Worm (Caenorhabditis elegans) whole organism, late embryonic: ENCODE results near the gene capa-1.

Experiments used
- C08G9.2 ChIP-seq: sonication (generic microtip); optimal IDR thresholded peaks from 2 replicates; lab custom pipeline; 2016; ENCODE audit warnings: mild to moderate bottlenecking, missing genetic modification characterization, moderate library complexity, missing compliant biosample characterization
- K02D7.2 ChIP-seq: sonication (generic microtip); optimal IDR thresholded peaks from 2 replicates; lab custom pipeline; 2017; ENCODE audit warnings: mild to moderate bottlenecking, missing genetic modification characterization, missing compliant biosample characterization
- T23F11.4 ChIP-seq: fragments of 200-800 bp; sonication (Bioruptor generic); optimal IDR thresholded peaks from 2 replicates; lab custom pipeline; 2018; ENCODE audit warnings: mild to moderate bottlenecking, missing genetic modification characterization, missing compliant biosample characterization
- ama-1 ChIP-seq: fragments of 150-350 bp; optimal IDR thresholded peaks from 2 replicates; lab custom pipeline; 2014
- ceh-14 ChIP-seq: sonication (generic microtip); optimal IDR thresholded peaks from 2 replicates; lab custom pipeline; 2016; ENCODE audit warnings: missing genotype, missing genetic modification characterization, missing compliant biosample characterization
- ceh-19 ChIP-seq: fragments of 200-800 bp; sonication (Bioruptor generic); optimal IDR thresholded peaks from 2 replicates; lab custom pipeline; 2018; ENCODE audit warnings: mild to moderate bottlenecking, missing genetic modification characterization, missing compliant biosample characterization
- ceh-24 ChIP-seq: sonication (generic microtip); optimal IDR thresholded peaks from 2 replicates; lab custom pipeline; 2016; ENCODE audit warnings: mild to moderate bottlenecking, missing genetic modification characterization, missing compliant biosample characterization
- ceh-31 ChIP-seq: sonication (generic microtip); optimal IDR thresholded peaks from 2 replicates; lab custom pipeline; 2016; ENCODE audit warnings: missing genetic modification characterization, missing compliant biosample characterization
- ceh-34 ChIP-seq: sonication (generic microtip); optimal IDR thresholded peaks from 2 replicates; lab custom pipeline; 2016; ENCODE audit warnings: mild to moderate bottlenecking, missing genetic modification characterization, missing compliant biosample characterization
- ceh-48 ChIP-seq: sonication (generic microtip); optimal IDR thresholded peaks from 2 replicates; lab custom pipeline; 2016; ENCODE audit warnings: missing genetic modification characterization, inconsistent platforms, missing compliant biosample characterization
- ceh-6 ChIP-seq: fragments of 200-800 bp; sonication (Bioruptor generic); optimal IDR thresholded peaks from 2 replicates; lab custom pipeline; 2018; ENCODE audit warnings: mild to moderate bottlenecking, missing genetic modification characterization, missing compliant biosample characterization
- ceh-9 ChIP-seq: sonication (generic microtip); optimal IDR thresholded peaks from 2 replicates; lab custom pipeline; 2016; ENCODE audit warnings: mild to moderate bottlenecking, missing genetic modification characterization, inconsistent platforms, missing compliant biosample characterization
- eyg-1 ChIP-seq: sonication (generic microtip); optimal IDR thresholded peaks from 2 replicates; lab custom pipeline; 2016; ENCODE audit warnings: missing genotype, missing genetic modification characterization, missing compliant biosample characterization
- fkh-10 ChIP-seq: fragments of 150-350 bp; optimal IDR thresholded peaks from 2 replicates; lab custom pipeline; 2014; ENCODE audit warnings: missing biosample characterization, missing genetic modification reagents, missing genetic modification characterization
- gmeb-2 ChIP-seq: sonication (generic microtip); optimal IDR thresholded peaks from 2 replicates; lab custom pipeline; 2016; ENCODE audit warnings: missing genetic modification characterization, inconsistent platforms, missing compliant biosample characterization
- hlh-13 ChIP-seq: fragments of 200-800 bp; sonication (Bioruptor generic); optimal IDR thresholded peaks from 2 replicates; lab custom pipeline; 2018; ENCODE audit warnings: mild to moderate bottlenecking, missing genetic modification characterization, missing compliant biosample characterization
- hlh-15 ChIP-seq: sonication (generic microtip); optimal IDR thresholded peaks from 2 replicates; lab custom pipeline; 2016; ENCODE audit warnings: missing genetic modification characterization, missing compliant biosample characterization
- hlh-6 ChIP-seq: sonication (generic microtip); optimal IDR thresholded peaks from 2 replicates; lab custom pipeline; 2016; ENCODE audit warnings: missing genotype, missing genetic modification characterization, missing compliant biosample characterization
- hlh-8 ChIP-seq: sonication (generic microtip); optimal IDR thresholded peaks from 2 replicates; lab custom pipeline; 2016; ENCODE audit warnings: missing genotype, missing genetic modification characterization, missing compliant biosample characterization
- madf-2 ChIP-seq: sonication (generic microtip); optimal IDR thresholded peaks from 2 replicates; lab custom pipeline; 2017; ENCODE audit warnings: missing genetic modification characterization, missing compliant biosample characterization
- mec-3 ChIP-seq: sonication (generic microtip); optimal IDR thresholded peaks from 2 replicates; lab custom pipeline; 2016; ENCODE audit warnings: borderline replicate concordance, missing genetic modification characterization, missing compliant biosample characterization
- nhr-11 ChIP-seq: fragments of 150-350 bp; optimal IDR thresholded peaks from 2 replicates; lab custom pipeline; 2014; ENCODE audit warnings: missing biosample characterization, missing genetic modification characterization
- pag-3 ChIP-seq: sonication (generic microtip); optimal IDR thresholded peaks from 2 replicates; lab custom pipeline; 2016; ENCODE audit warnings: missing compliant biosample characterization, missing genetic modification characterization, borderline replicate concordance
- pax-1 ChIP-seq: fragments of 150-350 bp; optimal IDR thresholded peaks from 2 replicates; lab custom pipeline; 2014; ENCODE audit warnings: missing biosample characterization, missing genetic modification characterization
- pha-4 ChIP-seq: fragments of 150-350 bp; optimal IDR thresholded peaks from 2 replicates; lab custom pipeline; 2018; ENCODE audit warnings: missing biosample characterization, missing genetic modification reagents, missing genetic modification characterization
- pros-1 ChIP-seq: fragments of 150-350 bp; optimal IDR thresholded peaks from 2 replicates; lab custom pipeline; 2014; ENCODE audit warnings: missing biosample characterization, missing genetic modification reagents, missing genetic modification characterization
- ref-2 ChIP-seq: sonication (generic microtip); optimal IDR thresholded peaks from 2 replicates; lab custom pipeline; 2016; ENCODE audit warnings: missing genetic modification characterization, missing compliant biosample characterization
- sox-2 ChIP-seq: fragments of 200-800 bp; sonication (Bioruptor generic); IDR thresholded peaks from 2 replicates; pipeline ENCODE4 v1.3.6; 2022; ENCODE audit warnings: missing genetic modification reagents, missing genetic modification characterization, missing compliant biosample characterization
- syd-9 ChIP-seq: sonication (generic microtip); optimal IDR thresholded peaks from 2 replicates; lab custom pipeline; 2016; ENCODE audit warnings: mild to moderate bottlenecking, missing genetic modification characterization, moderate library complexity, missing compliant biosample characterization
- tbx-7 ChIP-seq: sonication (generic microtip); optimal IDR thresholded peaks from 2 replicates; lab custom pipeline; 2016; ENCODE audit warnings: missing genotype, missing genetic modification characterization, missing compliant biosample characterization
- unc-3 ChIP-seq, 2 experiments: fragments of 200-800 bp in 1 of 2; sonication (Bioruptor generic) in 1 of 2; sonication (generic microtip) in 1 of 2; conservative IDR thresholded peaks in 1 of 2; optimal IDR thresholded peaks in 1 of 2; 2 replicates each; pipeline versions ENCODE4 v1.3.6 to Lab custom; 2016 to 2022; ENCODE audit warnings: missing compliant biosample characterization in 2 of 2, missing genetic modification characterization in 2 of 2, missing genetic modification reagents in 1 of 2
- unc-42 ChIP-seq: sonication (generic microtip); optimal IDR thresholded peaks from 2 replicates; lab custom pipeline; 2016; ENCODE audit warnings: missing genotype, missing genetic modification characterization, missing compliant biosample characterization

capa-1 gene

DNA sequence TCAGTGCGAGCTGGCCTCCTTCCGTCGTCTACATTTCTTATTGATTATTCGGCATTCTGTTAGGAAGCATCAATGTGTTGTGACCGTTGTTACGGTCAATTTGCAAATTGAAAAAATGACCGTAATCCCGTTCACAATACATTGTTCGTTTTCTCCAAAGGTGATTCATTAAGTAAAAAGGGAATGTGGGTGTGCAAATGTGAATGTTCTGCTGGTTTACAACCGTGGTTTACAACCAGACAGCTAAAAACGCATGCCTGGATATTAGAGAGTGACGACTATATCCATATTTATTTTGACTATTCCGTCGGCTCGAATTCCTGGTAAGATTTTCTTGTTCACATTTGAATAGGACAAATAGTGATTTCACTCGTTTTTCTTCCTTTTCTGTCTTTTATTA lies at the start of gene capa-1:
Gene capa-1, plus strand, starts transcription at position 301 of the 400 bp plus-strand sequence.
- TF ChIP-seq ceh-19 (GFP tag; lab: Kevin White, UChicago) (no peak), eyg-1 (no peak)

DNA sequence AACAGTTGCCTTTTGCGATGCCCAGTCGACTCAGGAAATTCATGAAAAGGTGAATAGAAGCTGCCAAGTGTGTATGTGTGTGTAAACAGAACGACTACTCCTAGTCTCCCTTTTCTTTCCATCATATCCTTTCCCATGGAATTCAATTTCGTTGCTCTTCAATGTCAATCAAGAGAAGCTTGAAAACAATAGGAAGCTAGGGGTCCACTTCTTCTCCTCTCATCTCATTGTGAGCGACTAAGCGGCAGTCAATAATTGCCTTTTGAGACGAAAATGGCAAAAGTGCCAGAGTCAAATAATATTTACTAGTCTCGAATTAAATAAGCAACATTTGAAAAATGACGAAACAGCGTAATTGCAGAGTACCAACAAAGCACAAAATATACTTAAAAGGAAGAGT lies 49.6 kb upstream of the capa-1 start:
- TF ChIP-seq ceh-31 (tag; lab: Kevin White, UChicago), result peak; percentile 14
- no peak for TF ChIP-seq hlh-13 (GFP tag; lab: Kevin White, UChicago)
- no peak for TF ChIP-seq ceh-34
- TF ChIP-seq pag-3, result no peak
- TF ChIP-seq unc-42 (tag; lab: Kevin White, UChicago), result peak; percentile 81
- TF ChIP-seq ceh-14 (tag; lab: Kevin White, UChicago), result no peak
- no peak for TF ChIP-seq pax-1 (tag; lab: Kevin White, UChicago)
- no peak for TF ChIP-seq syd-9 (tag; lab: Kevin White, UChicago)
- TF ChIP-seq ceh-9 (tag; lab: Kevin White, UChicago), result no peak

DNA sequence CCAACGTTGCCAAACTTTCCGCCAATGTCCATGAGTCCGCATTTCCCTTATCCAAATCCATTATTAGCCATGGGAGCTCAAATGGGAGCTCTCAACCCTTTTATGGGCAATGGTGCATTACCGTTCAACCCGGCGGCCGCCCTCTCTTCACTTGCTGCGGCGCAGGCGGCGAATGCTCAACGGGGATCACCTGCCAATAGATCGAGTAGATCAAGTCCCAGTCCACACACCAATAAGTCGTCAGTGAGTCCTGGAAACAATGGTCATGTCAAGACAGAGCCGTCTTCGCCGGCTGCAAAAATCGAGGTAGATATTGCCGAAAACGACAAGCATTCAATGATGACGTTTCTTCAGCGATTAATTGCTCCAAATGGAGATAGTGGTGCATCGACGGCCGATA lies 47.0 kb upstream of the capa-1 start:
- TF ChIP-seq ceh-24 (no peak), hlh-6 (no peak), mec-3 (tag; lab: Kevin White, UChicago) (no peak), pha-4 (no peak), sox-2 (no peak), eyg-1 (no peak), ceh-6 (GFP tag; lab: Kevin White, UChicago) (no peak), ama-1 (lab: Kevin White, UChicago) (no peak), madf-2 (tag; lab: Kevin White, UChicago) (no peak)

DNA sequence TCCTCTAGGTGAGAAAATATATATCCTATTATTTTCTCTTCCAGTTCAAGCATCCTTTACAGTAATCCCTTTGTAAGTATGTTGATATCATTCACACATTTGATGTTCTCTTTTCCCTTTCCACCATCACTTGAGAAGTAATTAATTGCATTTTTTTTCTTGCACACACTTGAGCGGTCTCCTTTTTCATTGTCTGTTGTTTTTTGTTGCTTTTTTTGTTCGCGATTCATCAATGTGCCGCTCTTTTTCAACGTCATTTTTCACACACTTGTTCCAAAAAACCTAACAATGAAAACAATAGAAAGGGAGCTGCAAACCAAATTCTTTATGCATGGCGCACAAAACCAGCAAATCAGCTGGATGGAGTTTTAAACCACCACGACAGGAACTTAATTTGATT lies 43.6 kb upstream of the capa-1 start, which contains the start of gene F49E10.4:
Gene F49E10.4, plus strand, starts transcription at position 301 of the 400 bp plus-strand sequence.
- TF ChIP-seq tbx-7, result no peak
- TF ChIP-seq, all 69 proteins: peak for 0

DNA sequence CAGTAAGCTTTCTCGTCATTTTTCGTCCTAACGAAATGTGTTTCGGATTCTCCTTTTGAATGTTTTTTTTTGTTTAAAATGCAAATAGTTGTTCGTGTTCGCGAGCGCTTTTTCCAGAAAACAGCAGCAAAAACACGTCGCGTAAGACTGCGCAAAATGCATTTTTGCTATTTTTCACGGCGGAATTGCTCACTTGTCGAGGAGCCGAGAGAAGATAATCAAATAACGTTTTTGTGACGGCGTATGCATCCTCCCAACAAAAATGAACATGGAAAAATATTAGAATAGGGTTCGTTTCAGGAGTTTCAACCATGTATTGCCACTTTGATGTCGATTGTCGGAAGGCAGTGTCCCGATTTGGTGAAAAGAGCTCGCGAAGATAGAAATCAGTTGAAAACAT lies 42.2 kb upstream of the capa-1 start:
- TF ChIP-seq ceh-24 (no peak), unc-42 (tag; lab: Kevin White, UChicago) (peak; percentile 4), hlh-6 (no peak), tbx-7 (no peak), pag-3 (no peak), fkh-10 (no peak)
- TF ChIP-seq, all 69 proteins: peak for 1

DNA sequence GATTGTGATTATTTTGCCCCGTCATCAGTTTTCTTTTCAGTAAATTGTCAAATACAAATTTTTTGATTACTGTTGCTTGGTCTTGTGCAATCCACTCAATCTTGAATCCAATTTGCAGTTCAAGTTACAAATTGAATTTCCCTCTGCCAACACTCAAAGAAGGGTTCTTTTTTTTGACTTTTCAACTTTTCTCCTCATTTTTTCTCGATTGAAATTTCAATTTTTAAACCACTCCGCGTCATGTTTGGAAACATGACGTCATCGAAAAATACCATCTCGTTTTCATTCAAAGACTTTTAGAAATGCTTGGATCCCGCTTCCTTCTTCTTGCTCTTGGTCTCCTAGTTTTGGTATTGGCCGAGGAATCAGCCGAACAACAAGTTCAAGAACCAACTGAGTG lies 33.6 kb upstream of the capa-1 start, which contains the start of gene flp-7:
Gene flp-7, plus strand, starts transcription at position 301 of the 400 bp plus-strand sequence.
- TF ChIP-seq madf-2 (tag; lab: Kevin White, UChicago) (no peak), unc-3 (GFP tag; conservative IDR thresholded peaks at IDR 0.05; lab: Robert Waterston, UW) (no peak), unc-3 (tag; optimal IDR thresholded peaks at IDR 0.05; lab: Kevin White, UChicago) (no peak), C08G9.2 (tag; lab: Kevin White, UChicago) (no peak), T23F11.4 (GFP tag; lab: Kevin White, UChicago) (no peak), hlh-15 (tag; lab: Kevin White, UChicago) (no peak), hlh-6 (no peak), ceh-9 (tag; lab: Kevin White, UChicago) (no peak), sox-2 (no peak), eyg-1 (no peak), ref-2 (tag; lab: Kevin White, UChicago) (no peak), gmeb-2 (tag; lab: Kevin White, UChicago) (no peak), K02D7.2 (tag; lab: Kevin White, UChicago) (no peak), ceh-31 (tag; lab: Kevin White, UChicago) (no peak), nhr-11 (tag; lab: Kevin White, UChicago) (no peak), hlh-8 (no peak), ceh-48 (no peak), pros-1 (tag; lab: Kevin White, UChicago) (no peak), ceh-19 (GFP tag; lab: Kevin White, UChicago) (no peak), ceh-24 (no peak)
